Fruit fly (Drosophila melanogaster) whole organism, embryonic: ENCODE results near the gene CG15536.

ENCODE experiments used
- BEAF-32 ChIP-seq: fragments of 200-800 bp; sonication (Bioruptor generic); optimal IDR thresholded peaks from 3 replicates; lab custom pipeline; 2017; ENCODE audit warnings: missing biosample characterization, missing genetic modification characterization, mild to moderate bottlenecking, moderate library complexity, missing genetic modification reagents
- CG10543 ChIP-seq: fragments of 200-800 bp; sonication (Bioruptor generic); optimal IDR thresholded peaks from 3 replicates; lab custom pipeline; 2017; ENCODE audit warnings: missing biosample characterization, mild to moderate bottlenecking, missing genetic modification characterization, moderate library complexity
- CG12659 ChIP-seq: fragments of 200-800 bp; sonication (Bioruptor generic); optimal IDR thresholded peaks from 3 replicates; lab custom pipeline; 2017; ENCODE audit warnings: mild to moderate bottlenecking, missing biosample characterization, missing genetic modification reagents, missing genetic modification characterization
- CG16779 ChIP-seq: fragments of 200-800 bp; sonication (Bioruptor generic); IDR thresholded peaks from 2 replicates; pipeline ENCODE4 v1.3.6; 2022; ENCODE audit warnings: missing biosample characterization, missing genetic modification characterization
- CG2678 ChIP-seq: fragments of 200-800 bp; sonication (Bioruptor generic); optimal IDR thresholded peaks from 3 replicates; lab custom pipeline; 2019; ENCODE audit warnings: missing biosample characterization, mild to moderate bottlenecking, missing genetic modification characterization, moderate library complexity
- CG32772 ChIP-seq: fragments of 200-800 bp; sonication (Bioruptor generic); IDR thresholded peaks from 2 replicates; pipeline ENCODE4 v1.3.6; 2022; ENCODE audit warnings: missing biosample characterization, missing genetic modification characterization
- CG34224 ChIP-seq: fragments of 200-800 bp; sonication (Bioruptor generic); IDR thresholded peaks from 3 replicates; pipeline ENCODE4 v1.3.6; 2022; ENCODE audit warnings: missing biosample characterization, missing genetic modification characterization; ENCODE audit not compliant: partially characterized antibody
- CG34422 ChIP-seq: fragments of 200-800 bp; sonication (Bioruptor generic); IDR thresholded peaks from 3 replicates; pipeline ENCODE4 v1.3.6; 2022; ENCODE audit warnings: missing biosample characterization, missing genetic modification characterization
- CG3847 ChIP-seq: fragments of 200-800 bp; sonication (Bioruptor generic); IDR thresholded peaks from 2 replicates; pipeline ENCODE4 v1.3.6; 2022; ENCODE audit warnings: missing biosample characterization, missing genetic modification characterization
- CG4404 ChIP-seq: fragments of 200-800 bp; sonication (Bioruptor generic); IDR thresholded peaks from 2 replicates; pipeline ENCODE4 v1.3.6; 2022; ENCODE audit warnings: missing biosample characterization, missing genetic modification characterization
- CG4820 ChIP-seq: fragments of 200-800 bp; sonication (Bioruptor generic); optimal IDR thresholded peaks from 3 replicates; lab custom pipeline; 2016; ENCODE audit warnings: missing biosample characterization, missing genetic modification characterization
- CG7372 ChIP-seq: fragments of 200-800 bp; sonication (Bioruptor generic); IDR thresholded peaks from 2 replicates; pipeline ENCODE4 v1.3.6; 2022; ENCODE audit warnings: missing biosample characterization, missing genetic modification characterization
- CG7839 ChIP-seq: fragments of 200-800 bp; sonication (Bioruptor generic); optimal IDR thresholded peaks from 3 replicates; lab custom pipeline; 2018; ENCODE audit warnings: missing biosample characterization, mild to moderate bottlenecking, missing genetic modification characterization, moderate library complexity
- CG8089 ChIP-seq: fragments of 200-800 bp; sonication (Bioruptor generic); optimal IDR thresholded peaks from 3 replicates; lab custom pipeline; 2016; ENCODE audit warnings: missing biosample characterization, missing genetic modification characterization
- CG8290 ChIP-seq, 3 experiments: fragments of 200-800 bp; sonication (Bioruptor generic); optimal IDR thresholded peaks; 2 replicates each; lab custom pipeline; 2016 to 2019; ENCODE audit warnings: missing biosample characterization in 3 of 3, missing genetic modification characterization in 3 of 3, mild to moderate bottlenecking in 2 of 3, moderate library complexity in 1 of 3
- CoRest ChIP-seq: fragments of 200-800 bp; sonication (Bioruptor generic); optimal IDR thresholded peaks from 3 replicates; lab custom pipeline; 2018; ENCODE audit warnings: missing biosample characterization, mild to moderate bottlenecking, missing genetic modification characterization, moderate library complexity
- D19A ChIP-seq: fragments of 200-800 bp; optimal IDR thresholded peaks from 3 replicates; lab custom pipeline; 2019; ENCODE audit warnings: missing biosample characterization, mild to moderate bottlenecking, missing genetic modification characterization, moderate library complexity
- Ets65A ChIP-seq: fragments of 200-800 bp; sonication (Bioruptor generic); peaks from one replicate; lab custom pipeline; 2016; ENCODE audit warnings: missing biosample characterization, missing genetic modification characterization
- Gug ChIP-seq: fragments of 200-800 bp; sonication (Bioruptor generic); IDR thresholded peaks from 4 replicates; pipeline ENCODE4 v1.3.6; 2022; ENCODE audit warnings: missing biosample characterization, missing genetic modification characterization
- HLH3B ChIP-seq: fragments of 200-800 bp; sonication (Bioruptor generic); IDR thresholded peaks from 2 replicates; pipeline ENCODE4 v1.3.6; 2022; ENCODE audit warnings: missing biosample characterization, missing genetic modification characterization
- HLH54F ChIP-seq: fragments of 200-800 bp; sonication (Bioruptor generic); optimal IDR thresholded peaks from 3 replicates; lab custom pipeline; 2016; ENCODE audit warnings: missing biosample characterization, missing genetic modification characterization
- Mrtf ChIP-seq: fragments of 200-800 bp; sonication (Bioruptor generic); IDR thresholded peaks from 3 replicates; pipeline ENCODE4 v1.3.6; 2022; ENCODE audit warnings: missing biosample characterization, missing genetic modification characterization
- Neu2 ChIP-seq: fragments of 200-800 bp; sonication (Bioruptor generic); optimal IDR thresholded peaks from 3 replicates; lab custom pipeline; 2016; ENCODE audit warnings: missing biosample characterization, missing genetic modification characterization, borderline replicate concordance
- Opbp ChIP-seq: fragments of 200-800 bp; sonication (Bioruptor generic); IDR thresholded peaks from 3 replicates; pipeline ENCODE4 v1.3.6; 2022; ENCODE audit warnings: missing biosample characterization, missing genetic modification characterization; ENCODE audit not compliant: partially characterized antibody
- al ChIP-seq: fragments of 200-800 bp; sonication (Bioruptor generic); IDR thresholded peaks from 2 replicates; pipeline ENCODE4 v1.3.6; 2022; ENCODE audit warnings: missing biosample characterization, missing genetic modification characterization
- az2 ChIP-seq: fragments of 200-800 bp; sonication (Bioruptor generic); optimal IDR thresholded peaks from 3 replicates; lab custom pipeline; 2016; ENCODE audit warnings: missing biosample characterization, missing genetic modification characterization
- bsh ChIP-seq, 2 experiments: fragments of 200-800 bp; sonication (Bioruptor generic); optimal IDR thresholded peaks; 2 replicates each; lab custom pipeline; 2017 to 2018; ENCODE audit warnings: mild to moderate bottlenecking in 2 of 2, missing biosample characterization in 2 of 2, missing genetic modification characterization in 2 of 2, moderate library complexity in 1 of 2
- chn ChIP-seq: fragments of 200-800 bp; sonication (Bioruptor generic); optimal IDR thresholded peaks from 2 replicates; lab custom pipeline; 2016; ENCODE audit warnings: missing biosample characterization, missing genetic modification characterization
- cwo ChIP-seq: fragments of 200-800 bp; sonication (Bioruptor generic); optimal IDR thresholded peaks from 3 replicates; lab custom pipeline; 2017; ENCODE audit warnings: missing biosample characterization, missing genetic modification characterization, mild to moderate bottlenecking, moderate library complexity, missing genetic modification reagents
- esg ChIP-seq: fragments of 200-800 bp; sonication (Bioruptor generic); conservative IDR thresholded peaks from 2 replicates; pipeline ENCODE4 v1.3.6; 2022; ENCODE audit warnings: missing biosample characterization, missing genetic modification characterization
- exex ChIP-seq: fragments of 200-800 bp; sonication (Bioruptor generic); optimal IDR thresholded peaks from 4 replicates; lab custom pipeline; 2018; ENCODE audit warnings: missing biosample characterization, mild to moderate bottlenecking, missing genetic modification characterization, moderate library complexity
- grn ChIP-seq: fragments of 200-800 bp; sonication (Bioruptor generic); optimal IDR thresholded peaks from 3 replicates; lab custom pipeline; 2017; ENCODE audit warnings: missing biosample characterization, missing genetic modification characterization
- gt ChIP-seq: fragments of 200-800 bp; sonication (Bioruptor generic); IDR thresholded peaks from 2 replicates; pipeline ENCODE4 v1.3.6; 2022; ENCODE audit warnings: missing biosample characterization, missing genetic modification characterization
- hb ChIP-seq: fragments of 200-800 bp; sonication (Bioruptor generic); IDR thresholded peaks from 3 replicates; pipeline ENCODE4 v1.3.6; 2022; ENCODE audit warnings: missing biosample characterization, missing genetic modification characterization; ENCODE audit not compliant: partially characterized antibody
- jing ChIP-seq: fragments of 200-800 bp; sonication (Bioruptor generic); optimal IDR thresholded peaks from 2 replicates; lab custom pipeline; 2018; ENCODE audit warnings: missing biosample characterization, mild to moderate bottlenecking, missing genetic modification characterization
- jumu ChIP-seq: fragments of 200-800 bp; sonication (Bioruptor generic); optimal IDR thresholded peaks from 3 replicates; lab custom pipeline; 2016; ENCODE audit warnings: missing biosample characterization, missing genetic modification characterization
- mirr ChIP-seq: fragments of 200-800 bp; sonication (Bioruptor generic); optimal IDR thresholded peaks from 3 replicates; lab custom pipeline; 2018; ENCODE audit warnings: missing biosample characterization, mild to moderate bottlenecking, missing genetic modification characterization
- phol ChIP-seq: fragments of 200-800 bp; sonication (Bioruptor generic); optimal IDR thresholded peaks from 3 replicates; lab custom pipeline; 2018; ENCODE audit warnings: missing biosample characterization, mild to moderate bottlenecking, missing genetic modification characterization, moderate library complexity
- pita ChIP-seq: fragments of 200-800 bp; sonication (Bioruptor generic); optimal IDR thresholded peaks from 2 replicates; lab custom pipeline; 2017; ENCODE audit warnings: missing biosample characterization, mild to moderate bottlenecking, missing genetic modification characterization
- row ChIP-seq: fragments of 200-800 bp; sonication (Bioruptor generic); IDR thresholded peaks from 3 replicates; pipeline ENCODE4 v1.3.6; 2022; ENCODE audit warnings: missing biosample characterization, missing genetic modification characterization
- salm ChIP-seq: fragments of 200-800 bp; sonication (Bioruptor generic); optimal IDR thresholded peaks from 2 replicates; lab custom pipeline; 2018; ENCODE audit warnings: missing biosample characterization, mild to moderate bottlenecking, missing genetic modification characterization
- stwl ChIP-seq: fragments of 200-800 bp; sonication (Bioruptor generic); optimal IDR thresholded peaks from 3 replicates; lab custom pipeline; 2018; ENCODE audit warnings: missing biosample characterization, mild to moderate bottlenecking, missing genetic modification characterization, moderate library complexity
- sug ChIP-seq: fragments of 200-800 bp; optimal IDR thresholded peaks from 2 replicates; lab custom pipeline; 2019; ENCODE audit warnings: missing biosample characterization, mild to moderate bottlenecking, missing genetic modification characterization, moderate library complexity
- tna ChIP-seq: fragments of 200-800 bp; sonication (Bioruptor generic); IDR thresholded peaks from 2 replicates; pipeline ENCODE4 v1.3.6; 2022; ENCODE audit warnings: missing biosample characterization, missing genetic modification characterization; ENCODE audit not compliant: partially characterized antibody
- tx ChIP-seq: fragments of 200-800 bp; sonication (Bioruptor generic); optimal IDR thresholded peaks from 2 replicates; lab custom pipeline; 2016; ENCODE audit warnings: missing biosample characterization, missing genetic modification characterization
- zen2 ChIP-seq: fragments of 200-800 bp; sonication (Bioruptor generic); IDR thresholded peaks from 3 replicates; pipeline ENCODE4 v1.3.6; 2022; ENCODE audit warnings: missing biosample characterization, missing genetic modification characterization; ENCODE audit not compliant: partially characterized antibody

The CG15536 gene

dm6 chr3R:30431258-30432114 is 6.5 kb upstream of the CG15536 start, which contains the start of gene CG15534 (continued):
- no peak for TF ChIP-seq mirr (GFP tag; lab: Kevin White, UChicago)
- TF ChIP-seq HLH3B (GFP tag; lab: Robert Waterston, UW) = no peak
- no peak for TF ChIP-seq esg (GFP tag; lab: Robert Waterston, UW)
- no peak for TF ChIP-seq row (GFP tag; lab: Robert Waterston, UW)
- peak; percentile 42 for TF ChIP-seq grn (GFP tag; lab: Kevin White, UChicago)
- TF ChIP-seq gt = no peak
- no peak for TF ChIP-seq CG8089
- no peak for TF ChIP-seq CG8290 (GFP tag; optimal IDR thresholded peaks at IDR 0.05; lab: Kevin White, UChicago)
- TF ChIP-seq CG8290 (tag; optimal IDR thresholded peaks at IDR 0.05; lab: Kevin White, UChicago) = no peak
- no peak for TF ChIP-seq al (GFP tag; lab: Robert Waterston, UW)
- no peak for TF ChIP-seq tx (GFP tag; lab: Kevin White, UChicago)
- no peak for TF ChIP-seq chn (GFP tag; lab: Kevin White, UChicago)
- no peak for TF ChIP-seq CG7839 (tag; lab: Kevin White, UChicago)
- TF ChIP-seq phol (tag; lab: Kevin White, UChicago) = no peak

dm6 chr3R:30428459-30428858 is 3.5 kb upstream of the CG15536 start, which contains the start of gene CG15533:
TSS of gene CG15533 (plus strand) at chr3R:30428820.
- TF ChIP-seq hb (GFP tag; lab: Robert Waterston, UW) (no peak), cwo (GFP tag; lab: Kevin White, UChicago) (peak; percentile 2), Ets65A (GFP tag; lab: Kevin White, UChicago) (peak; percentile 52), CG3847 (GFP tag; lab: Robert Waterston, UW) (no peak), Mrtf (GFP tag; lab: Robert Waterston, UW) (no peak), stwl (tag; lab: Kevin White, UChicago) (no peak), salm (tag; lab: Kevin White, UChicago) (no peak), tna (GFP tag; lab: Robert Waterston, UW) (no peak), CG4820 (no peak), az2 (no peak), sug (tag; lab: Kevin White, UChicago) (peak; percentile 94), exex (tag; lab: Kevin White, UChicago) (peak; percentile 88)

DNA sequence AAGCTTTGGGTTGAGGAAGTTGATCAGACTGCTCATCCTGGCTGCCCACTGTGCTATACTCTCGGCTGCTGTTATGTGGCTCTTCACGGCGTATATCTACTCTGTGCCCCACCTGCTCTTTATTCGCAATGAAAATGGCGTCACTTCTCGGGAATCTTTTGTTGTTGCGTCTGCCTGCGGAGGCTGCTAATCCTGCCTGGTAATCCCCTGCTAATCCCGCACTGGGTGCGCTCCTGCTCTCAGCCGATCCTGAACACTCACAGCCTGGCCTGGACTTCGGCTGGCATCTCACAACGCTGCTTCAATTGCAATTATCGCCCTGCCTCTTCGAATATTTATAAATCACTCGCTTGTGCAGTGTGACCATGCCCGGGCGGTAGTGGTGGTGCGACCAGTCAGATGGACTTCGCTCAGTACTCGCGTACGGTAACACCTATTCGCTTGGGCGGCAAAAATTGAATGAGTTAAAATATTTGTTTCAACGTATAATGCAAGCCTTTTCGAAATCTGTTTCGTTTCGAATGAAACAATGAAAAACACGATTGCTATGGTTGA is 2.9 kb upstream of the CG15536 start, which contains the start of gene CG2218:
CG2218 (minus strand) TSS at position 472 of the 555 bp plus-strand sequence.
- TF ChIP-seq Neu2 (GFP tag; lab: Kevin White, UChicago) = no peak
- TF ChIP-seq CG32772 = no peak
- TF ChIP-seq bsh (GFP tag; optimal IDR thresholded peaks at IDR 0.05; lab: Kevin White, UChicago) = no peak
- no peak for TF ChIP-seq CG34422 (GFP tag; lab: Robert Waterston, UW)
- no peak for TF ChIP-seq pita (GFP tag; lab: Kevin White, UChicago)
- no peak for TF ChIP-seq CG34224 (GFP tag; lab: Robert Waterston, UW)
- no peak for TF ChIP-seq HLH54F (GFP tag; lab: Kevin White, UChicago)
- no peak for TF ChIP-seq D19A (tag; lab: Kevin White, UChicago)
- TF ChIP-seq BEAF-32 = peak; percentile 59
- no peak for TF ChIP-seq CG4404 (GFP tag; lab: Robert Waterston, UW)
- peak; percentile 24 for TF ChIP-seq jumu (GFP tag; lab: Kevin White, UChicago)
- TF ChIP-seq CG7372 (GFP tag; lab: Robert Waterston, UW) = no peak
- peak; percentile 31 for TF ChIP-seq CoRest
- TF ChIP-seq CG12659 (GFP tag; lab: Kevin White, UChicago) = peak; percentile 52
- no peak for TF ChIP-seq CG2678 (tag; lab: Kevin White, UChicago)
- TF ChIP-seq zen2 (GFP tag; lab: Robert Waterston, UW) = no peak
- TF ChIP-seq CG10543 = no peak
- no peak for TF ChIP-seq Gug (GFP tag; lab: Robert Waterston, UW)
- TF ChIP-seq Opbp (GFP tag; lab: Robert Waterston, UW) = peak; percentile 65; the same call in 2 of the 3 replicates
- TF ChIP-seq jing (GFP tag; lab: Kevin White, UChicago) = no peak
- TF ChIP-seq CG16779 (GFP tag; lab: Robert Waterston, UW) = no peak
